Fruit fly (Drosophila melanogaster) whole organism, embryonic: ENCODE data around the gene borr.
A peak's percentile ranks its signal among the peaks of the same experiment; 100 is the strongest.

Source experiments
- ATbp ChIP-seq: fragments of 200-800 bp; sonication (Bioruptor generic); optimal IDR thresholded peaks from 2 replicates; lab custom pipeline; 2017; ENCODE audit warnings: missing biosample characterization, mild to moderate bottlenecking, missing genetic modification characterization, missing genetic modification reagents
- Abd-B ChIP-seq: fragments of 200-800 bp; sonication (Bioruptor generic); optimal IDR thresholded peaks from 2 replicates; lab custom pipeline; 2018; ENCODE audit warnings: missing biosample characterization, mild to moderate bottlenecking, missing genetic modification characterization, moderate library complexity
- Antp ChIP-seq: fragments of 200-800 bp; sonication (Bioruptor generic); optimal IDR thresholded peaks from 3 replicates; lab custom pipeline; 2016; ENCODE audit warnings: missing biosample characterization, missing genetic modification characterization
- B-H2 ChIP-seq: fragments of 200-800 bp; sonication (Bioruptor generic); optimal IDR thresholded peaks from 2 replicates; lab custom pipeline; 2018; ENCODE audit warnings: missing biosample characterization, mild to moderate bottlenecking, missing genetic modification characterization
- CG11504 ChIP-seq: fragments of 200-800 bp; sonication (Bioruptor generic); optimal IDR thresholded peaks from 3 replicates; lab custom pipeline; 2019; ENCODE audit warnings: missing biosample characterization, mild to moderate bottlenecking, missing genetic modification characterization, moderate library complexity
- CG12299 ChIP-seq: fragments of 200-800 bp; sonication (Bioruptor generic); optimal IDR thresholded peaks from 2 replicates; lab custom pipeline; 2018; ENCODE audit warnings: missing biosample characterization, mild to moderate bottlenecking, missing genetic modification characterization
- CG14014 ChIP-seq: fragments of 200-800 bp; sonication (Bioruptor generic); IDR thresholded peaks from 2 replicates; pipeline ENCODE4 v1.3.6; 2022; ENCODE audit warnings: missing biosample characterization, missing genetic modification characterization
- CG1529 ChIP-seq: fragments of 200-800 bp; sonication (Bioruptor generic); optimal IDR thresholded peaks from 3 replicates; lab custom pipeline; 2018; ENCODE audit warnings: missing biosample characterization, missing genetic modification characterization
- CG17359 ChIP-seq: fragments of 200-800 bp; sonication (Bioruptor generic); optimal IDR thresholded peaks from 3 replicates; lab custom pipeline; 2018; ENCODE audit warnings: missing biosample characterization, mild to moderate bottlenecking, missing genetic modification characterization, moderate library complexity
- CG17361 ChIP-seq: fragments of 200-800 bp; sonication (Bioruptor generic); IDR thresholded peaks from 3 replicates; pipeline ENCODE4 v1.3.6; 2022; ENCODE audit warnings: missing biosample characterization, missing genetic modification characterization
- CG2116 ChIP-seq: fragments of 200-800 bp; sonication (Bioruptor generic); optimal IDR thresholded peaks from 3 replicates; lab custom pipeline; 2018; ENCODE audit warnings: missing biosample characterization, mild to moderate bottlenecking, missing genetic modification characterization
- CG2129 ChIP-seq: fragments of 200-800 bp; sonication (Bioruptor generic); IDR thresholded peaks from 2 replicates; pipeline ENCODE4 v1.3.6; 2022; ENCODE audit warnings: missing biosample characterization, missing genetic modification characterization; ENCODE audit not compliant: partially characterized antibody
- CG30020 ChIP-seq: fragments of 200-800 bp; optimal IDR thresholded peaks from 2 replicates; lab custom pipeline; 2019; ENCODE audit warnings: missing biosample characterization, mild to moderate bottlenecking, missing genetic modification characterization, moderate library complexity
- CG31365 ChIP-seq: fragments of 200-800 bp; sonication (Bioruptor generic); optimal IDR thresholded peaks from 2 replicates; lab custom pipeline; 2018; ENCODE audit warnings: missing biosample characterization, mild to moderate bottlenecking, missing genetic modification characterization
- CG32767 ChIP-seq: fragments of 200-800 bp; sonication (Bioruptor generic); IDR thresholded peaks from 2 replicates; pipeline ENCODE4 v1.3.6; 2022; ENCODE audit warnings: missing biosample characterization, missing genetic modification characterization
- CG33557 ChIP-seq: fragments of 200-800 bp; sonication (Bioruptor generic); optimal IDR thresholded peaks from 2 replicates; lab custom pipeline; 2019; ENCODE audit warnings: missing biosample characterization, mild to moderate bottlenecking, missing genetic modification characterization, moderate library complexity
- CG3407 ChIP-seq: fragments of 200-800 bp; sonication (Bioruptor generic); optimal IDR thresholded peaks from 2 replicates; lab custom pipeline; 2018; ENCODE audit warnings: missing biosample characterization, mild to moderate bottlenecking, missing genetic modification characterization
- CG4707 ChIP-seq: fragments of 200-800 bp; sonication (Bioruptor generic); optimal IDR thresholded peaks from 2 replicates; lab custom pipeline; 2018; ENCODE audit warnings: missing biosample characterization, mild to moderate bottlenecking, missing genetic modification characterization, moderate library complexity
- CG4854 ChIP-seq: fragments of 200-800 bp; sonication (Bioruptor generic); optimal IDR thresholded peaks from 2 replicates; lab custom pipeline; 2016; ENCODE audit warnings: missing biosample characterization, missing genetic modification characterization, inconsistent platforms
- CG6175 ChIP-seq: fragments of 200-800 bp; sonication (Bioruptor generic); IDR thresholded peaks from 3 replicates; pipeline ENCODE4 v1.3.6; 2022; ENCODE audit warnings: missing biosample characterization, missing genetic modification characterization
- CG6813 ChIP-seq: fragments of 200-800 bp; sonication (Bioruptor generic); optimal IDR thresholded peaks from 2 replicates; lab custom pipeline; 2017; ENCODE audit warnings: missing biosample characterization, missing genetic modification characterization, mild to moderate bottlenecking, moderate library complexity, missing genetic modification reagents
- CG7357 ChIP-seq: fragments of 200-800 bp; sonication (Bioruptor generic); IDR thresholded peaks from 3 replicates; pipeline ENCODE4 v1.3.6; 2022; ENCODE audit warnings: missing biosample characterization, missing genetic modification characterization
- CG8089 ChIP-seq: fragments of 200-800 bp; sonication (Bioruptor generic); optimal IDR thresholded peaks from 3 replicates; lab custom pipeline; 2016; ENCODE audit warnings: missing biosample characterization, missing genetic modification characterization
- CG8944 ChIP-seq: fragments of 200-800 bp; sonication (Bioruptor generic); optimal IDR thresholded peaks from 3 replicates; lab custom pipeline; 2016; ENCODE audit warnings: missing biosample characterization, missing genetic modification characterization
- CG9609 ChIP-seq: fragments of 200-800 bp; sonication (Bioruptor generic); optimal IDR thresholded peaks from 3 replicates; lab custom pipeline; 2016; ENCODE audit warnings: missing biosample characterization, missing genetic modification characterization
- CG9876 ChIP-seq: fragments of 200-800 bp; sonication (Bioruptor generic); optimal IDR thresholded peaks from 2 replicates; lab custom pipeline; 2016; ENCODE audit warnings: missing biosample characterization, missing genetic modification characterization
- CHES-1-like ChIP-seq: fragments of 200-800 bp; sonication (Bioruptor generic); optimal IDR thresholded peaks from 2 replicates; lab custom pipeline; 2016; ENCODE audit warnings: missing biosample characterization, missing genetic modification characterization
- Dad ChIP-seq: fragments of 200-800 bp; sonication (Bioruptor generic); optimal IDR thresholded peaks from 3 replicates; lab custom pipeline; 2016; ENCODE audit warnings: missing biosample characterization, missing genetic modification characterization
- H15 ChIP-seq: fragments of 200-800 bp; sonication (Bioruptor generic); IDR thresholded peaks from 3 replicates; pipeline ENCODE4 v1.3.6; 2022; ENCODE audit warnings: missing biosample characterization, missing genetic modification characterization
- Hr39 ChIP-seq: fragments of >200 bp; optimal IDR thresholded peaks from 2 replicates; lab custom pipeline; 2017
- Kr ChIP-seq: fragments of 200-800 bp; sonication (Bioruptor generic); optimal IDR thresholded peaks from 2 replicates; lab custom pipeline; 2017; ENCODE audit warnings: missing biosample characterization, mild to moderate bottlenecking, missing genetic modification characterization
- NFAT ChIP-seq: fragments of 200-800 bp; sonication (Bioruptor generic); IDR thresholded peaks from 2 replicates; pipeline ENCODE4 v1.3.6; 2022; ENCODE audit warnings: missing biosample characterization, missing genetic modification characterization
- Pdp1 ChIP-seq, 2 experiments: fragments of 200-800 bp; sonication (Bioruptor generic); optimal IDR thresholded peaks; 3 replicates each; lab custom pipeline; 2016; ENCODE audit warnings: missing biosample characterization in 2 of 2, missing genetic modification characterization in 2 of 2, mild to moderate bottlenecking in 1 of 2, moderate library complexity in 1 of 2
- Six4 ChIP-seq: fragments of 200-800 bp; sonication (Bioruptor generic); optimal IDR thresholded peaks from 2 replicates; lab custom pipeline; 2016; ENCODE audit warnings: missing biosample characterization, missing genetic modification characterization
- Ssrp ChIP-seq: fragments of 200-800 bp; sonication (Bioruptor generic); optimal IDR thresholded peaks from 2 replicates; lab custom pipeline; 2018; ENCODE audit warnings: missing biosample characterization, mild to moderate bottlenecking, missing genetic modification characterization, moderate library complexity
- YL-1 ChIP-seq: fragments of 200-800 bp; sonication (Bioruptor generic); optimal IDR thresholded peaks from 3 replicates; lab custom pipeline; 2017; ENCODE audit warnings: missing biosample characterization, mild to moderate bottlenecking, missing genetic modification characterization
- amos ChIP-seq: fragments of 200-800 bp; sonication (Bioruptor generic); IDR thresholded peaks from 2 replicates; pipeline ENCODE4 v1.3.6; 2022; ENCODE audit warnings: missing biosample characterization, missing genetic modification characterization; ENCODE audit not compliant: partially characterized antibody
- aop ChIP-seq: fragments of 200-800 bp; sonication (Bioruptor generic); IDR thresholded peaks from 2 replicates; pipeline ENCODE4 v1.3.6; 2022; ENCODE audit warnings: missing biosample characterization, missing genetic modification characterization
- dati ChIP-seq: fragments of 200-800 bp; sonication (Bioruptor generic); IDR thresholded peaks from 2 replicates; pipeline ENCODE4 v1.3.6; 2022; ENCODE audit warnings: missing biosample characterization, missing genetic modification characterization
- fd96Cb ChIP-seq: fragments of 200-800 bp; sonication (Bioruptor generic); optimal IDR thresholded peaks from 2 replicates; lab custom pipeline; 2018; ENCODE audit warnings: missing biosample characterization, mild to moderate bottlenecking, missing genetic modification characterization, moderate library complexity
- gfzf ChIP-seq: fragments of 200-800 bp; sonication (Bioruptor generic); optimal IDR thresholded peaks from 2 replicates; lab custom pipeline; 2016; ENCODE audit warnings: missing biosample characterization, mild to moderate bottlenecking, missing genetic modification characterization, moderate library complexity
- ind ChIP-seq: fragments of 200-800 bp; sonication (Bioruptor generic); optimal IDR thresholded peaks from 3 replicates; lab custom pipeline; 2016; ENCODE audit warnings: missing biosample characterization, missing genetic modification characterization
- pho ChIP-seq: fragments of 200-800 bp; sonication (Bioruptor generic); optimal IDR thresholded peaks from 2 replicates; lab custom pipeline; 2016; ENCODE audit warnings: missing biosample characterization, missing genetic modification characterization
- prd ChIP-seq, 3 experiments: fragments of >200 bp in 2 of 3; fragments of 200-800 bp in 1 of 3; sonication (Bioruptor generic) in 1 of 3; optimal IDR thresholded peaks in 2 of 3; IDR thresholded peaks in 1 of 3; 2 replicates in 2 of 3; 3 replicates in 1 of 3; pipeline versions ENCODE4 v1.3.6 to Lab custom; 2017 to 2022; ENCODE audit warnings: missing biosample characterization in 1 of 3, missing genetic modification characterization in 1 of 3
- psq ChIP-seq: fragments of 200-800 bp; sonication (Bioruptor generic); optimal IDR thresholded peaks from 2 replicates; lab custom pipeline; 2017; ENCODE audit warnings: missing biosample characterization, missing genetic modification characterization
- shn ChIP-seq: fragments of 200-800 bp; sonication (Bioruptor generic); optimal IDR thresholded peaks from 3 replicates; lab custom pipeline; 2016; ENCODE audit warnings: missing biosample characterization, missing genetic modification characterization
- so ChIP-seq: fragments of 200-800 bp; sonication (Bioruptor generic); IDR thresholded peaks from 3 replicates; pipeline ENCODE4 v1.3.6; 2022; ENCODE audit warnings: missing biosample characterization, missing genetic modification characterization
- sqz ChIP-seq: fragments of 200-800 bp; sonication (Bioruptor generic); optimal IDR thresholded peaks from 3 replicates; lab custom pipeline; 2018; ENCODE audit warnings: missing biosample characterization, mild to moderate bottlenecking, missing genetic modification characterization
- toy ChIP-seq: fragments of 200-800 bp; sonication (Bioruptor generic); IDR thresholded peaks from 2 replicates; pipeline ENCODE4 v1.3.6; 2022; ENCODE audit warnings: missing biosample characterization, missing genetic modification characterization
- vnd ChIP-seq: fragments of 200-800 bp; sonication (Bioruptor generic); IDR thresholded peaks from 3 replicates; pipeline ENCODE4 v1.3.6; 2022; ENCODE audit warnings: missing biosample characterization, missing genetic modification characterization; ENCODE audit not compliant: partially characterized antibody
- vvl ChIP-seq: fragments of 200-800 bp; sonication (Bioruptor generic); IDR thresholded peaks from 2 replicates; pipeline ENCODE4 v1.3.6; 2022; ENCODE audit warnings: missing biosample characterization, missing genetic modification characterization

Gene borr

DNA sequence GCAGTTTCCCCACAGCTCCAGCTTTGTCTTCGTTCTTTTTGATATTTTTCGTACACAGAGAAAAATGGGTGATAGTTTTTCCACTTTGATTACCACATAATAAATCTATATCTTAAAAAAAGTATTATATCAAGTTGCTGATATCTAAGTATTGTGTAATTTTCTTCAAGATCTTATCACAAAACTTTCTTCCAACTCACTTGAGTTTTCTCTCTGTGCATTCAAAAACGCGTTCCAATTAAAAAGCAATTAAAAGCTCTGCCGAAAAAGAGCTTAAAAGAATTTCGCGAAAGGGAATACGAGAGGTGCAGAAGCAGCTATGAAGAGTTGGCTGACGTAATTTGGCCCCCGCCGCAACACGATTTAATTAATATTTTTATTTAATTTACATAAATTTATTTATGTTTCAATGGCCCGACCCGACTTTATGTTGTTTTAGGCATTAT is 17.3 kb downstream of the borr start (continued):
- TF ChIP-seq so, result no peak
- no peak for TF ChIP-seq aop
- no peak for TF ChIP-seq CG2116 (GFP tag; lab: Kevin White, UChicago)
- no peak for TF ChIP-seq toy (GFP tag; lab: Robert Waterston, UW)
- peak; percentile 32; the same call in 1 of the 2 replicates for TF ChIP-seq CG14014 (GFP tag; lab: Robert Waterston, UW)
- TF ChIP-seq CG32767, result no peak
- peak in 1 of 2 experiments; percentile 24 for TF ChIP-seq Pdp1 (GFP tag; optimal IDR thresholded peaks at IDR 0.05; lab: Kevin White, UChicago)
- TF ChIP-seq shn (GFP tag; lab: Kevin White, UChicago), result no peak
- TF ChIP-seq CG6813 (GFP tag; lab: Kevin White, UChicago), result no peak
- TF ChIP-seq vnd (GFP tag; lab: Robert Waterston, UW), result no peak
- peak; percentile 48; the same call in 1 of the 2 replicates for TF ChIP-seq NFAT
- TF ChIP-seq vvl (GFP tag; lab: Robert Waterston, UW), result peak; percentile 73
- no peak for TF ChIP-seq Dad
- TF ChIP-seq Abd-B, result peak; percentile 47
- peak; percentile 25 for TF ChIP-seq ATbp (GFP tag; lab: Kevin White, UChicago)
- TF ChIP-seq psq (GFP tag; lab: Kevin White, UChicago), result no peak
- TF ChIP-seq gfzf (GFP tag; lab: Kevin White, UChicago), result no peak
- peak; percentile 14 for TF ChIP-seq B-H2 (GFP tag; lab: Kevin White, UChicago)
- no peak for TF ChIP-seq CG4854 (GFP tag; lab: Kevin White, UChicago)
- peak; percentile 46 for TF ChIP-seq ind
- TF ChIP-seq CG30020 (tag; lab: Kevin White, UChicago), result no peak
- TF ChIP-seq CG9876, result no peak
- no peak for TF ChIP-seq CG17361
- no peak for TF ChIP-seq CG8089 (GFP tag; lab: Kevin White, UChicago)
- TF ChIP-seq CG31365 (tag; lab: Kevin White, UChicago), result no peak
- no peak for TF ChIP-seq CG4707
- TF ChIP-seq CHES-1-like, result no peak
- no peak for TF ChIP-seq CG33557 (GFP tag; lab: Kevin White, UChicago)
- no peak for TF ChIP-seq CG6175
- no peak for TF ChIP-seq CG1529
- no peak for TF ChIP-seq CG8944 (GFP tag; lab: Kevin White, UChicago)
- no peak for TF ChIP-seq CG2129 (GFP tag; lab: Robert Waterston, UW)
- TF ChIP-seq Ssrp, result peak; percentile 20
- no peak for TF ChIP-seq CG12299 (tag; lab: Kevin White, UChicago)
- TF ChIP-seq H15 (GFP tag; lab: Robert Waterston, UW), result no peak; the same call in 2 of the 3 replicates
- TF ChIP-seq Six4, result no peak
- peak; percentile 72 for TF ChIP-seq CG11504 (tag; lab: Kevin White, UChicago)
- no peak for TF ChIP-seq dati (GFP tag; lab: Robert Waterston, UW)
- TF ChIP-seq fd96Cb (tag; lab: Kevin White, UChicago), result peak; percentile 33
- TF ChIP-seq amos (GFP tag; lab: Robert Waterston, UW), result no peak
- no peak for TF ChIP-seq Hr39 (lab: Kevin White, UChicago)
- 0 out of 3 replicates have a peak, but pooled peaks have one; percentile 35 for TF ChIP-seq CG7357 (GFP tag; lab: Robert Waterston, UW)
- TF ChIP-seq YL-1 (GFP tag; lab: Kevin White, UChicago), result no peak
- no peak for TF ChIP-seq prd (optimal IDR thresholded peaks at IDR 0.05; lab: Kevin White, UChicago)
- TF ChIP-seq prd (GFP tag; IDR thresholded peaks at IDR 0.05; lab: Robert Waterston, UW), result peak; percentile 40; the same call in 2 of the 3 replicates
- no peak for TF ChIP-seq CG3407 (GFP tag; lab: Kevin White, UChicago)
- no peak for TF ChIP-seq Kr (GFP tag; lab: Kevin White, UChicago)
- TF ChIP-seq Antp (GFP tag; lab: Kevin White, UChicago), result no peak
- no peak for TF ChIP-seq pho (GFP tag; lab: Kevin White, UChicago)
- peak; percentile 48 for TF ChIP-seq CG17359 (tag; lab: Kevin White, UChicago)
- TF ChIP-seq sqz (GFP tag; lab: Kevin White, UChicago), result no peak
- TF ChIP-seq CG9609 (GFP tag; lab: Kevin White, UChicago), result no peak
